Fruit fly (Drosophila melanogaster) Kc167 (cell line): ENCODE data around the gene CG9395.

Experiments used
- Myc ChIP-seq: fragments of >200 bp; optimal IDR thresholded peaks from 2 replicates; lab custom pipeline; 2017; ENCODE audit warnings: missing external identifiers
- Sin3A ChIP-seq: fragments of >200 bp; optimal IDR thresholded peaks from 2 replicates; lab custom pipeline; 2018; ENCODE audit warnings: missing external identifiers
- h ChIP-seq: fragments of >200 bp; optimal IDR thresholded peaks from 3 replicates; lab custom pipeline; 2018; ENCODE audit warnings: missing external identifiers
- insv ChIP-seq: fragments of >200 bp; optimal IDR thresholded peaks from 3 replicates; lab custom pipeline; 2018; ENCODE audit warnings: missing external identifiers
- psq ChIP-seq: fragments of >200 bp; optimal IDR thresholded peaks from 2 replicates; lab custom pipeline; 2017; ENCODE audit warnings: missing external identifiers
- ttk ChIP-seq: sonication (Bioruptor generic); optimal IDR thresholded peaks from 2 replicates; lab custom pipeline; 2017; ENCODE audit warnings: missing external identifiers

The CG9395 gene

DNA sequence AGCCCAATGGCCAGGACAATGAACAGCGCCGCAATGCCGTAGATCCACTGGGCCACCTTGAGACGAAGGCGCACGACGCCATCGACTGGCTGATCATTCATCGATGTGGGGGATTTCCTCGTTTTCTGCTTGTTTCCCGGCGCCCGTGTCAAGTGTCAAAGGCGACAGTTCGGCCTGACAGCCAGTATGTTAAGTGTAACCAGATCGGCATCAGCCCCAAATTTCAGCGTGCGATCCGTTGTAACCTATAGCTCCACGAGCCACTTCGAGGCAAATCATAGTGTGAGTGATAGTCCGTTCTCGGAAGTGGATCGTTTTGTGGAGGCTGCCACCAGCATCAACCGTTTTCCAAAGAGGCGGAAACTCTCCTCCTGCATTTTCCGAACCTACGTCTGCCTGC is 48.2 kb downstream of the CG9395 start, which contains the start of gene CG43779:
Gene CG43779, minus strand, starts transcription at position 101 of the 400 bp plus-strand sequence.
- TF ChIP-seq Sin3A (lab: Kevin White, UChicago) (no peak), psq (lab: Kevin White, UChicago) (no peak), ttk (lab: Kevin White, UChicago) (no peak), h (lab: Kevin White, UChicago) (no peak), Myc (lab: Kevin White, UChicago) (no peak), insv (lab: Kevin White, UChicago) (no peak)

DNA sequence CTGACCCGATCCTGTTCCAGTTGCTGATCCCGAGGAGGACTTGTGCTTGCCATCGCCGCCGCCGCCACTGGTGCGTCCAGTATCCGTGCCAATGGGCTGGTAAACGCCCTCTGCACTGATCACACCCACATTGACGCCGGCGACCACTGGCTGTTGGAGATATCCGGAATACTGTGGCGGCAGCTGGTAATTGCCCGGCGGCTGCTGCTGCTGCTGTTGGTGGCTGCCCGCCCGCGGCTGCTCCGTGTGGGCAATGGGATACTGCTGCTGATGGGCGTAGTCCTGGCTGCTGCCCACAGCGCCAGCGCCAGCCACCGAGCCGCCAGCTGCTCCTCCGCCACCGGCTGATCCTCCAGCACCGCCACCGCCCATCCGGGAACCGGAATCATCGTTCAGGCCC is 49.9 kb downstream of the CG9395 start:
- TF ChIP-seq h (lab: Kevin White, UChicago) (no peak), insv (lab: Kevin White, UChicago) (no peak), Myc (lab: Kevin White, UChicago) (no peak), ttk (lab: Kevin White, UChicago) (no peak), psq (lab: Kevin White, UChicago) (no peak), Sin3A (lab: Kevin White, UChicago) (no peak)

DNA sequence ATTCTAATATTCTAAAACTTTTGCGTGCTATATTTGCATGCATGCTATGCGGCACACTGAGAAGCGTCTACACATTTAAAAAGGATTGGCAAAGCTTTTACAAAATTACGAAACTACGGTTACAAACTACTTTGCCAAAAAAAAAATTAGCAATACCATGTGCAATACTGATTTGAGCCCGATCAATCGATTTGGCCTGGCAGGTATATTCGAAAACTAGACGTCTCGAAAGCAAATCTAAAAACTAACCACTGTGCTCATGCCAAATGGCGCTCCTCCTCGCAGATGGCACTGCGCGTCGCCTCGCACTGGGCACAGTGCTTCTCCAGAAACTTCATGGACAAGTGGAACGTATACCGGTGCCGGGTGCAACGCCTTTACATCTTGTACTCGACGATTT is 50.4 kb downstream of the CG9395 start, which contains the start of gene CG16825:
Gene CG16825, plus strand, starts transcription at position 301 of the 400 bp plus-strand sequence.
- no peak for TF ChIP-seq psq (lab: Kevin White, UChicago)
- no peak for TF ChIP-seq ttk (lab: Kevin White, UChicago)
- no peak for TF ChIP-seq insv (lab: Kevin White, UChicago)
- no peak for TF ChIP-seq Myc (lab: Kevin White, UChicago)
- TF ChIP-seq Sin3A (lab: Kevin White, UChicago) = no peak
- TF ChIP-seq h (lab: Kevin White, UChicago) = no peak
